Worm (Caenorhabditis elegans) whole organism, early embryonic: ENCODE results near the gene R07A4.3.

Experiments
- B0310.2 ChIP-seq: sonication (generic microtip); optimal IDR thresholded peaks from 2 replicates; lab custom pipeline; 2016; ENCODE audit warnings: mild to moderate bottlenecking, missing genetic modification characterization, missing compliant biosample characterization
- F13C5.2 ChIP-seq: sonication (generic microtip); optimal IDR thresholded peaks from 2 replicates; lab custom pipeline; 2017; ENCODE audit warnings: mild to moderate bottlenecking, missing genetic modification characterization, inconsistent platforms, missing compliant biosample characterization
- aly-1 ChIP-seq: sonication (generic microtip); optimal IDR thresholded peaks from 2 replicates; lab custom pipeline; 2016; ENCODE audit warnings: missing genetic modification characterization, missing compliant biosample characterization
- ama-1 ChIP-seq: fragments of 150-350 bp; optimal IDR thresholded peaks from 2 replicates; lab custom pipeline; 2014
- ceh-13 ChIP-seq: fragments of 200-800 bp; sonication (Bioruptor generic); optimal IDR thresholded peaks from 2 replicates; lab custom pipeline; 2018; ENCODE audit warnings: mild to moderate bottlenecking, missing genetic modification characterization, missing compliant biosample characterization
- ceh-36 ChIP-seq: sonication (generic microtip); optimal IDR thresholded peaks from 2 replicates; lab custom pipeline; 2016; ENCODE audit warnings: missing genetic modification characterization, inconsistent platforms, missing compliant biosample characterization
- ets-7 ChIP-seq: sonication (generic microtip); optimal IDR thresholded peaks from 2 replicates; lab custom pipeline; 2016; ENCODE audit warnings: missing genotype, missing genetic modification characterization, missing compliant biosample characterization
- flt-1 ChIP-seq: fragments of 200-800 bp; sonication (Bioruptor generic); IDR thresholded peaks from 2 replicates; pipeline ENCODE4 v1.3.6; 2022; ENCODE audit warnings: missing genetic modification characterization, missing compliant biosample characterization
- hmbx-1 ChIP-seq: sonication (generic microtip); optimal IDR thresholded peaks from 2 replicates; lab custom pipeline; 2016; ENCODE audit warnings: mild to moderate bottlenecking, missing genetic modification characterization, missing compliant biosample characterization
- hmg-4 ChIP-seq: fragments of 200-800 bp; sonication (Bioruptor generic); optimal IDR thresholded peaks from 2 replicates; lab custom pipeline; 2018; ENCODE audit warnings: mild to moderate bottlenecking, missing genetic modification characterization, missing compliant biosample characterization
- hnd-1 ChIP-seq: sonication (generic microtip); optimal IDR thresholded peaks from 2 replicates; lab custom pipeline; 2016; ENCODE audit warnings: missing genetic modification characterization, missing compliant biosample characterization
- pes-1 ChIP-seq: fragments of 200-800 bp; sonication (Bioruptor generic); IDR thresholded peaks from 2 replicates; pipeline ENCODE4 v1.3.6; 2022; ENCODE audit warnings: missing genetic modification reagents, missing genetic modification characterization, missing compliant biosample characterization
- scrt-1 ChIP-seq: fragments of 200-800 bp; sonication (Bioruptor generic); IDR thresholded peaks from 2 replicates; pipeline ENCODE4 v1.3.6; 2022; ENCODE audit warnings: missing genetic modification characterization, missing compliant biosample characterization
- sea-1 ChIP-seq: fragments of 200-800 bp; sonication (Bioruptor generic); conservative IDR thresholded peaks from 2 replicates; pipeline ENCODE4 v1.3.6; 2022; ENCODE audit warnings: missing genetic modification characterization, missing compliant biosample characterization
- tbx-11 ChIP-seq: fragments of 200-800 bp; sonication (Bioruptor generic); IDR thresholded peaks from 2 replicates; pipeline ENCODE4 v1.3.6; 2022; ENCODE audit warnings: missing genetic modification characterization, missing compliant biosample characterization
- tbx-37 ChIP-seq: fragments of 200-800 bp; sonication (Bioruptor generic); conservative IDR thresholded peaks from 2 replicates; pipeline ENCODE4 v1.3.6; 2022; ENCODE audit warnings: missing genetic modification reagents, missing genetic modification characterization, missing compliant biosample characterization
- tra-4 ChIP-seq: sonication (generic microtip); optimal IDR thresholded peaks from 2 replicates; lab custom pipeline; 2017; ENCODE audit warnings: missing genetic modification characterization, missing compliant biosample characterization

R07A4.3 gene

ce11 chrX:10769232-10769738 is 15.8 kb downstream of the R07A4.3 start, which contains the start of gene sma-9:
Gene sma-9, plus strand, starts transcription at chrX:10769282.
- TF ChIP-seq ama-1 (lab: Kevin White, UChicago) (no peak), tbx-11 (GFP tag; lab: Robert Waterston, UW) (no peak), flt-1 (GFP tag; lab: Robert Waterston, UW) (no peak), scrt-1 (GFP tag; lab: Robert Waterston, UW) (no peak), tra-4 (no peak), B0310.2 (no peak), pes-1 (GFP tag; lab: Robert Waterston, UW) (no peak), hmbx-1 (tag; lab: Kevin White, UChicago) (no peak), F13C5.2 (no peak), hmg-4 (GFP tag; lab: Kevin White, UChicago) (no peak), aly-1 (tag; lab: Kevin White, UChicago) (no peak), tbx-37 (GFP tag; lab: Robert Waterston, UW) (no peak)

- peak; percentile 46; the same call in 1 of the 2 replicates for TF ChIP-seq sea-1 (GFP tag; lab: Robert Waterston, UW)
- no peak for TF ChIP-seq aly-1 (tag; lab: Kevin White, UChicago)
Observed at ce11 chrX:10769959-10770358, 16.5 kb downstream of the R07A4.3 start.

- TF ChIP-seq tbx-37 (GFP tag; lab: Robert Waterston, UW) (no peak), tbx-11 (GFP tag; lab: Robert Waterston, UW) (no peak), ama-1 (lab: Kevin White, UChicago) (no peak), scrt-1 (GFP tag; lab: Robert Waterston, UW) (no peak), ceh-13 (GFP tag; lab: Kevin White, UChicago) (no peak), F13C5.2 (no peak), pes-1 (GFP tag; lab: Robert Waterston, UW) (no peak), flt-1 (GFP tag; lab: Robert Waterston, UW) (no peak), aly-1 (tag; lab: Kevin White, UChicago) (no peak), ets-7 (no peak)
Observed at ce11 chrX:10770988-10771496, 17.5 kb downstream of the R07A4.3 start.

- no peak for TF ChIP-seq ceh-13 (GFP tag; lab: Kevin White, UChicago)
- no peak for TF ChIP-seq B0310.2
- no peak for TF ChIP-seq hnd-1 (tag; lab: Kevin White, UChicago)
- TF ChIP-seq flt-1 (GFP tag; lab: Robert Waterston, UW) = no peak
- TF ChIP-seq aly-1 (tag; lab: Kevin White, UChicago) = no peak
Observed at ce11 chrX:10772165-10772584, 18.7 kb downstream of the R07A4.3 start.

- TF ChIP-seq ceh-36 (tag; lab: Kevin White, UChicago) (no peak), tra-4 (no peak), ama-1 (lab: Kevin White, UChicago) (no peak), ets-7 (no peak)
Observed at ce11 chrX:10772763-10773162, 19.3 kb downstream of the R07A4.3 start.

- TF ChIP-seq flt-1 (GFP tag; lab: Robert Waterston, UW) = no peak
- TF ChIP-seq hnd-1 (tag; lab: Kevin White, UChicago) = no peak
- TF ChIP-seq tra-4 = no peak
- no peak for TF ChIP-seq B0310.2
- no peak for TF ChIP-seq ets-7
- no peak for TF ChIP-seq aly-1 (tag; lab: Kevin White, UChicago)
- no peak for TF ChIP-seq ceh-13 (GFP tag; lab: Kevin White, UChicago)
- TF ChIP-seq tbx-37 (GFP tag; lab: Robert Waterston, UW) = no peak
- TF ChIP-seq hmbx-1 (tag; lab: Kevin White, UChicago) = no peak
- TF ChIP-seq sea-1 (GFP tag; lab: Robert Waterston, UW) = no peak
Observed at ce11 chrX:10774865-10775264, 21.4 kb downstream of the R07A4.3 start.

- no peak for TF ChIP-seq B0310.2
- TF ChIP-seq tbx-11 (GFP tag; lab: Robert Waterston, UW) = no peak
- no peak for TF ChIP-seq sea-1 (GFP tag; lab: Robert Waterston, UW)
- TF ChIP-seq ama-1 (lab: Kevin White, UChicago) = no peak
- TF ChIP-seq tra-4 = no peak
- no peak for TF ChIP-seq hnd-1 (tag; lab: Kevin White, UChicago)
- no peak for TF ChIP-seq F13C5.2
- TF ChIP-seq aly-1 (tag; lab: Kevin White, UChicago) = no peak
- TF ChIP-seq hmg-4 (GFP tag; lab: Kevin White, UChicago) = no peak
- TF ChIP-seq ets-7 = no peak
- no peak for TF ChIP-seq flt-1 (GFP tag; lab: Robert Waterston, UW)
- no peak for TF ChIP-seq ceh-13 (GFP tag; lab: Kevin White, UChicago)
- TF ChIP-seq ceh-36 (tag; lab: Kevin White, UChicago) = no peak
- no peak for TF ChIP-seq tbx-37 (GFP tag; lab: Robert Waterston, UW)
- TF ChIP-seq pes-1 (GFP tag; lab: Robert Waterston, UW) = no peak
- no peak for TF ChIP-seq scrt-1 (GFP tag; lab: Robert Waterston, UW)
- TF ChIP-seq hmbx-1 (tag; lab: Kevin White, UChicago) = no peak
Observed at ce11 chrX:10780542-10781266, 27.2 kb downstream of the R07A4.3 start.

- TF ChIP-seq pes-1 (GFP tag; lab: Robert Waterston, UW) (no peak), ceh-13 (GFP tag; lab: Kevin White, UChicago) (no peak), hnd-1 (tag; lab: Kevin White, UChicago) (no peak), B0310.2 (no peak), aly-1 (tag; lab: Kevin White, UChicago) (no peak), F13C5.2 (no peak), ets-7 (no peak), tbx-11 (GFP tag; lab: Robert Waterston, UW) (no peak), tbx-37 (GFP tag; lab: Robert Waterston, UW) (no peak), hmg-4 (GFP tag; lab: Kevin White, UChicago) (no peak), tra-4 (no peak)
Observed at ce11 chrX:10783822-10784221, 30.3 kb downstream of the R07A4.3 start, which contains the start of gene clc-4. Gene clc-4, minus strand, starts transcription at chrX:10783922.
